Worm (Caenorhabditis elegans) whole organism, young adult: ENCODE measurements around the gene sru-28.

Experiments used
- B0035.1 ChIP-seq: sonication (generic microtip); optimal IDR thresholded peaks from 2 replicates; lab custom pipeline; 2016; ENCODE audit warnings: missing genetic modification characterization, mild to moderate bottlenecking, missing compliant biosample characterization, missing genotype, missing genetic modification reagents
- B0261.1 ChIP-seq: sonication (generic microtip); optimal IDR thresholded peaks from 2 replicates; lab custom pipeline; 2016; ENCODE audit warnings: mild to moderate bottlenecking, missing genetic modification characterization, moderate library complexity, missing compliant biosample characterization
- D2030.7 ChIP-seq: fragments of 200-800 bp; sonication (Bioruptor generic); IDR thresholded peaks from 2 replicates; pipeline ENCODE4 v1.3.6; 2022; ENCODE audit warnings: missing genetic modification reagents, missing genetic modification characterization, missing compliant biosample characterization
- F23B12.7 ChIP-seq: sonication (generic microtip); optimal IDR thresholded peaks from 2 replicates; lab custom pipeline; 2017; ENCODE audit warnings: missing genetic modification characterization, mild to moderate bottlenecking, missing compliant biosample characterization, antibody characterized with exemption, moderate library complexity; ENCODE audit not compliant: insufficient read depth
- F49E8.2 ChIP-seq: sonication (generic microtip); optimal IDR thresholded peaks from 3 replicates; lab custom pipeline; 2017; ENCODE audit warnings: missing genetic modification characterization, mild to moderate bottlenecking, missing compliant biosample characterization, antibody characterized with exemption, moderate library complexity; ENCODE audit not compliant: insufficient read depth
- F57C9.4 ChIP-seq: sonication (generic microtip); optimal IDR thresholded peaks from 2 replicates; lab custom pipeline; 2017; ENCODE audit warnings: mild to moderate bottlenecking, missing genetic modification characterization, missing compliant biosample characterization
- Y53G8AR.9 ChIP-seq: fragments of 200-800 bp; sonication (Bioruptor generic); conservative IDR thresholded peaks from 2 replicates; pipeline ENCODE4 v1.3.6; 2022; ENCODE audit warnings: missing genetic modification reagents, missing genetic modification characterization, missing compliant biosample characterization
- Y95B8A.8 ChIP-seq: fragments of 200-800 bp; sonication (Bioruptor generic); IDR thresholded peaks from 2 replicates; pipeline ENCODE4 v1.3.6; 2022; ENCODE audit warnings: missing genetic modification reagents, missing genetic modification characterization, missing compliant biosample characterization
- akir-1 ChIP-seq: fragments of 200-800 bp; sonication (Bioruptor generic); optimal IDR thresholded peaks from 2 replicates; lab custom pipeline; 2018; ENCODE audit warnings: mild to moderate bottlenecking, missing genetic modification characterization, moderate library complexity, missing compliant biosample characterization
- aptf-2 ChIP-seq: fragments of 200-800 bp; sonication (Bioruptor generic); conservative IDR thresholded peaks from 2 replicates; pipeline ENCODE4 v1.3.6; 2022; ENCODE audit warnings: missing genetic modification reagents, missing genetic modification characterization, missing compliant biosample characterization
- athp-1 ChIP-seq: sonication (generic microtip); optimal IDR thresholded peaks from 2 replicates; lab custom pipeline; 2017; ENCODE audit warnings: mild to moderate bottlenecking, missing genetic modification characterization, missing compliant biosample characterization
- bed-1 ChIP-seq: fragments of 200-800 bp; sonication (Bioruptor generic); IDR thresholded peaks from 2 replicates; pipeline ENCODE4 v1.3.6; 2022; ENCODE audit warnings: missing genetic modification reagents, missing genetic modification characterization, missing compliant biosample characterization
- bed-2 ChIP-seq: fragments of 200-800 bp; sonication (Bioruptor generic); IDR thresholded peaks from 2 replicates; pipeline ENCODE4 v1.3.6; 2022; ENCODE audit warnings: missing genetic modification reagents, missing genetic modification characterization, missing compliant biosample characterization
- cebp-2 ChIP-seq: fragments of 200-800 bp; sonication (Bioruptor generic); IDR thresholded peaks from 2 replicates; pipeline ENCODE4 v1.3.6; 2022; ENCODE audit warnings: missing genetic modification characterization, missing compliant biosample characterization
- ceh-100 ChIP-seq: fragments of 200-800 bp; sonication (Bioruptor generic); IDR thresholded peaks from 2 replicates; pipeline ENCODE4 v1.3.6; 2022; ENCODE audit warnings: missing genetic modification reagents, missing genetic modification characterization, missing compliant biosample characterization
- ceh-27 ChIP-seq: fragments of 200-800 bp; sonication (Bioruptor generic); optimal IDR thresholded peaks from 2 replicates; lab custom pipeline; 2018; ENCODE audit warnings: mild to moderate bottlenecking, missing genetic modification characterization, moderate library complexity, missing compliant biosample characterization
- ceh-40 ChIP-seq: fragments of 200-800 bp; sonication (Bioruptor generic); IDR thresholded peaks from 2 replicates; pipeline ENCODE4 v1.3.6; 2022; ENCODE audit warnings: missing genetic modification characterization, missing compliant biosample characterization
- die-1 ChIP-seq: sonication (generic microtip); optimal IDR thresholded peaks from 2 replicates; lab custom pipeline; 2016; ENCODE audit warnings: missing genotype, mild to moderate bottlenecking, missing genetic modification characterization, missing compliant biosample characterization
- dpff-1 ChIP-seq: sonication (generic microtip); optimal IDR thresholded peaks from 2 replicates; lab custom pipeline; 2017; ENCODE audit warnings: mild to moderate bottlenecking, missing genetic modification characterization, missing compliant biosample characterization
- efl-1 ChIP-seq: fragments of 150-350 bp; optimal IDR thresholded peaks from 2 replicates; lab custom pipeline; 2014; ENCODE audit warnings: missing biosample characterization, missing genetic modification reagents, missing genetic modification characterization
- egl-18 ChIP-seq: fragments of 200-800 bp; sonication (Bioruptor generic); IDR thresholded peaks from 2 replicates; pipeline ENCODE4 v1.3.6; 2022; ENCODE audit warnings: missing genetic modification reagents, missing genetic modification characterization, missing compliant biosample characterization
- gei-17 ChIP-seq: fragments of 200-800 bp; sonication (Bioruptor generic); optimal IDR thresholded peaks from 2 replicates; lab custom pipeline; 2018; ENCODE audit warnings: mild to moderate bottlenecking, missing genetic modification characterization, missing compliant biosample characterization
- him-1 ChIP-seq: sonication (generic microtip); optimal IDR thresholded peaks from 2 replicates; lab custom pipeline; 2016; ENCODE audit warnings: missing genotype, missing genetic modification reagents, missing genetic modification characterization, missing compliant biosample characterization
- hlh-26 ChIP-seq: fragments of 200-800 bp; sonication (Bioruptor generic); conservative IDR thresholded peaks from 2 replicates; pipeline ENCODE4 v1.3.6; 2022; ENCODE audit warnings: missing genetic modification reagents, missing genetic modification characterization, missing compliant biosample characterization
- hmg-1.2 ChIP-seq: fragments of 200-800 bp; sonication (Bioruptor generic); IDR thresholded peaks from 2 replicates; pipeline ENCODE4 v1.3.6; 2022; ENCODE audit warnings: missing genetic modification reagents, missing genetic modification characterization, missing compliant biosample characterization
- hsf-1 ChIP-seq: fragments of 200-800 bp; sonication (Bioruptor generic); IDR thresholded peaks from 2 replicates; pipeline ENCODE4 v1.3.6; 2022; ENCODE audit warnings: missing genetic modification reagents, missing genetic modification characterization, missing compliant biosample characterization
- lag-1 ChIP-seq: fragments of 200-800 bp; sonication (Bioruptor generic); IDR thresholded peaks from 2 replicates; pipeline ENCODE4 v1.3.6; 2022; ENCODE audit warnings: missing genetic modification reagents, missing genetic modification characterization, missing compliant biosample characterization
- lin-26 ChIP-seq: fragments of 200-800 bp; sonication (Bioruptor generic); IDR thresholded peaks from 2 replicates; pipeline ENCODE4 v1.3.6; 2022; ENCODE audit warnings: missing genetic modification reagents, missing genetic modification characterization, missing compliant biosample characterization
- lin-54 ChIP-seq: fragments of 200-800 bp; sonication (Bioruptor generic); optimal IDR thresholded peaks from 2 replicates; lab custom pipeline; 2018; ENCODE audit warnings: mild to moderate bottlenecking, missing genetic modification characterization, missing compliant biosample characterization
- lir-1 ChIP-seq: fragments of 200-800 bp; sonication (Bioruptor generic); conservative IDR thresholded peaks from 2 replicates; pipeline ENCODE4 v1.3.6; 2022; ENCODE audit warnings: missing genetic modification reagents, missing genetic modification characterization, missing compliant biosample characterization
- madf-3 ChIP-seq: fragments of 200-800 bp; sonication (Bioruptor generic); IDR thresholded peaks from 2 replicates; pipeline ENCODE4 v1.3.6; 2022; ENCODE audit warnings: missing genetic modification reagents, missing genetic modification characterization, missing compliant biosample characterization
- mcd-1 ChIP-seq: fragments of 200-800 bp; sonication (Bioruptor generic); IDR thresholded peaks from 2 replicates; pipeline ENCODE4 v1.3.6; 2022; ENCODE audit warnings: missing genetic modification reagents, missing genetic modification characterization, missing compliant biosample characterization
- nfya-2 ChIP-seq: fragments of 200-800 bp; sonication (Bioruptor generic); IDR thresholded peaks from 2 replicates; pipeline ENCODE4 v1.3.6; 2022; ENCODE audit warnings: missing genetic modification reagents, missing genetic modification characterization, missing compliant biosample characterization
- rec-8 ChIP-seq, 2 experiments: sonication (generic microtip); optimal IDR thresholded peaks; 2 replicates each; lab custom pipeline; 2016; ENCODE audit warnings: mild to moderate bottlenecking in 2 of 2, missing genetic modification characterization in 2 of 2, missing genetic modification reagents in 2 of 2, missing genotype in 2 of 2, missing biosample characterization in 1 of 2, missing compliant biosample characterization in 1 of 2, moderate library complexity in 1 of 2
- rpc-1 ChIP-seq, 2 experiments: fragments of 150-350 bp in 1 of 2; sonication (generic microtip) in 1 of 2; optimal IDR thresholded peaks; 2 replicates each; lab custom pipeline; 2014 to 2018; ENCODE audit warnings: missing biosample characterization in 1 of 2, missing genetic modification characterization in 1 of 2, missing genetic modification reagents in 1 of 2, missing genotype in 1 of 2
- snpc-1.3 ChIP-seq: sonication (generic microtip); optimal IDR thresholded peaks from 2 replicates; lab custom pipeline; 2017; ENCODE audit warnings: missing genetic modification characterization, mild to moderate bottlenecking, missing compliant biosample characterization, antibody characterized with exemption, moderate library complexity, missing genotype, missing genetic modification reagents; ENCODE audit not compliant: insufficient read depth
- tbx-9 ChIP-seq: sonication (generic microtip); optimal IDR thresholded peaks from 2 replicates; lab custom pipeline; 2016; ENCODE audit warnings: borderline replicate concordance, missing genetic modification characterization, inconsistent platforms, missing compliant biosample characterization
- unc-130 ChIP-seq: sonication (generic microtip); optimal IDR thresholded peaks from 2 replicates; lab custom pipeline; 2016; ENCODE audit warnings: missing genetic modification reagents, missing genetic modification characterization, missing compliant biosample characterization
- ztf-22 ChIP-seq: fragments of 200-800 bp; sonication (Bioruptor generic); optimal IDR thresholded peaks from 2 replicates; lab custom pipeline; 2018; ENCODE audit warnings: mild to moderate bottlenecking, missing genetic modification characterization, moderate library complexity, missing compliant biosample characterization
- ztf-3 ChIP-seq: fragments of 200-800 bp; sonication (Bioruptor generic); optimal IDR thresholded peaks from 2 replicates; lab custom pipeline; 2018; ENCODE audit warnings: mild to moderate bottlenecking, missing genetic modification characterization, missing compliant biosample characterization
- ztf-6 ChIP-seq: fragments of 200-800 bp; sonication (Bioruptor generic); IDR thresholded peaks from 2 replicates; pipeline ENCODE4 v1.3.6; 2022; ENCODE audit warnings: missing genetic modification reagents, missing genetic modification characterization, missing compliant biosample characterization

sru-28 gene

ce11 chrV:1491510-1491909 is 14.6 kb upstream of the sru-28 start, which contains the start of gene C38C3.6:
Gene C38C3.6, minus strand, starts transcription at chrV:1491610.
- no peak for TF ChIP-seq madf-3
- no peak for TF ChIP-seq rec-8 (tag; optimal IDR thresholded peaks at IDR 0.05; lab: Kevin White, UChicago)
- TF ChIP-seq ceh-100 (GFP tag; lab: Robert Waterston, UW), result no peak
- TF ChIP-seq F23B12.7 (tag; lab: Kevin White, UChicago), result no peak
- no peak for TF ChIP-seq efl-1
- no peak for TF ChIP-seq die-1
- TF ChIP-seq lin-54 (GFP tag; lab: Kevin White, UChicago), result no peak
- no peak for TF ChIP-seq F57C9.4 (tag; lab: Kevin White, UChicago)
- TF ChIP-seq athp-1, result no peak
- no peak for TF ChIP-seq hlh-26 (GFP tag; lab: Robert Waterston, UW)
- TF ChIP-seq aptf-2, result no peak
- no peak for TF ChIP-seq ztf-22
- no peak for TF ChIP-seq lir-1 (GFP tag; lab: Robert Waterston, UW)
- no peak for TF ChIP-seq B0035.1 (tag; lab: Kevin White, UChicago)

- TF ChIP-seq egl-18 (GFP tag; lab: Robert Waterston, UW) (no peak), gei-17 (no peak), lin-26 (GFP tag; lab: Robert Waterston, UW) (no peak), rpc-1 (optimal IDR thresholded peaks at IDR 0.05; lab: Kevin White, UChicago) (no peak), rpc-1 (tag; optimal IDR thresholded peaks at IDR 0.05; lab: Kevin White, UChicago) (no peak), D2030.7 (GFP tag; lab: Robert Waterston, UW) (no peak), nfya-2 (GFP tag; lab: Robert Waterston, UW) (no peak), lin-54 (GFP tag; lab: Kevin White, UChicago) (no peak), bed-2 (GFP tag; lab: Robert Waterston, UW) (no peak)
These were observed 11.6 kb upstream of the sru-28 start, which contains the start of gene spig-7 for ce11 chrV:1494469-1494868. Gene spig-7, plus strand, starts transcription at chrV:1494769.

ce11 chrV:1495334-1495733 is 10.8 kb upstream of the sru-28 start, which contains the start of gene C38C3.3:
Gene C38C3.3, plus strand, starts transcription at chrV:1495634.
- no peak for TF ChIP-seq athp-1
- TF ChIP-seq mcd-1 (GFP tag; lab: Robert Waterston, UW), result no peak
- no peak for TF ChIP-seq ztf-6 (GFP tag; lab: Robert Waterston, UW)

ce11 chrV:1495752-1496151 is 10.3 kb upstream of the sru-28 start:
- no peak for TF ChIP-seq ceh-40 (GFP tag; lab: Robert Waterston, UW)
- no peak for TF ChIP-seq him-1 (tag; lab: Kevin White, UChicago)
- TF ChIP-seq dpff-1, result no peak
- no peak for TF ChIP-seq ztf-3 (GFP tag; lab: Kevin White, UChicago)
- no peak for TF ChIP-seq egl-18 (GFP tag; lab: Robert Waterston, UW)
- TF ChIP-seq snpc-1.3 (tag; lab: Kevin White, UChicago), result no peak
- no peak for TF ChIP-seq lag-1 (GFP tag; lab: Robert Waterston, UW)
- no peak for TF ChIP-seq ztf-22
- no peak for TF ChIP-seq athp-1

ce11 chrV:1499140-1499539 is 7.0 kb upstream of the sru-28 start, which contains the start of gene sru-27:
Gene sru-27, plus strand, starts transcription at chrV:1499440.
- TF ChIP-seq Y95B8A.8 (GFP tag; lab: Robert Waterston, UW) (no peak), F23B12.7 (tag; lab: Kevin White, UChicago) (no peak), hmg-1.2 (GFP tag; lab: Robert Waterston, UW) (no peak), hsf-1 (GFP tag; lab: Robert Waterston, UW) (no peak), bed-1 (GFP tag; lab: Robert Waterston, UW) (no peak), B0261.1 (tag; lab: Kevin White, UChicago) (no peak), ceh-40 (GFP tag; lab: Robert Waterston, UW) (no peak), tbx-9 (tag; lab: Kevin White, UChicago) (no peak), nfya-2 (GFP tag; lab: Robert Waterston, UW) (no peak), lir-1 (GFP tag; lab: Robert Waterston, UW) (no peak), F49E8.2 (tag; lab: Kevin White, UChicago) (no peak), Y53G8AR.9 (no peak), ceh-27 (GFP tag; lab: Kevin White, UChicago) (no peak), akir-1 (no peak), unc-130 (GFP tag; lab: Kevin White, UChicago) (no peak), ceh-100 (GFP tag; lab: Robert Waterston, UW) (no peak), cebp-2 (GFP tag; lab: Robert Waterston, UW) (no peak)
